Fruit fly (Drosophila melanogaster): ENCODE measurements around the gene mRpL38.

The mRpL38 gene

dm6 chrX:14247035-14247786 is 21.1 kb downstream of the mRpL38 start, which contains the start of gene mud (continued):
- TF ChIP-seq Drgx (GFP tag; IDR thresholded peaks at IDR 0.05) (no peak), gro (GFP tag; optimal IDR thresholded peaks at IDR 0.05) (no peak), peb (GFP tag; IDR thresholded peaks at IDR 0.05) (0 out of 2 replicates have a peak, but pooled peaks have one; percentile 21), Chrac-16 (GFP tag; optimal IDR thresholded peaks at IDR 0.05) (no peak), vfl (GFP tag; optimal IDR thresholded peaks at IDR 0.05) (no peak), CG2199 (GFP tag; IDR thresholded peaks at IDR 0.05) (no peak), otp (GFP tag; IDR thresholded peaks at IDR 0.05) (0 out of 3 replicates have a peak, but pooled peaks have one; percentile 7), CG18011 (GFP tag; optimal IDR thresholded peaks at IDR 0.05) (no peak), sisA (GFP tag; IDR thresholded peaks at IDR 0.05) (0 out of 2 replicates have a peak, but pooled peaks have one; percentile 30), HLH3B (GFP tag; IDR thresholded peaks at IDR 0.05) (no peak), sr (GFP tag; IDR thresholded peaks at IDR 0.05) (no peak), CG6272 (GFP tag; IDR thresholded peaks at IDR 0.05) (no peak), Poxn (GFP tag; IDR thresholded peaks at IDR 0.05) (no peak), CG33557 (GFP tag; optimal IDR thresholded peaks at IDR 0.05) (peak; percentile 23), slou (GFP tag; optimal IDR thresholded peaks at IDR 0.05) (no peak), CG17829 (tag; optimal IDR thresholded peaks at IDR 0.05) (peak; percentile 53), CG17385 (GFP tag; optimal IDR thresholded peaks at IDR 0.05) (no peak), CG34376 (GFP tag; optimal IDR thresholded peaks at IDR 0.05) (no peak), tx (GFP tag; optimal IDR thresholded peaks at IDR 0.05) (no peak), Sin3A (optimal IDR thresholded peaks at IDR 0.05) (peak; percentile 42), CG11723 (GFP tag; optimal IDR thresholded peaks at IDR 0.05) (no peak), Adf1 (GFP tag; IDR thresholded peaks at IDR 0.05) (0 out of 2 replicates have a peak, but pooled peaks have one; percentile 21), Aef1 (GFP tag; IDR thresholded peaks at IDR 0.05) (peak; percentile 28; the same call in 1 of the 3 replicates), Lhr (GFP tag; optimal IDR thresholded peaks at IDR 0.05) (no peak), CG18262 (tag; optimal IDR thresholded peaks at IDR 0.05) (peak; percentile 60), CTCF (GFP tag; optimal IDR thresholded peaks at IDR 0.05) (peak; percentile 91), jigr1 (GFP tag; IDR thresholded peaks at IDR 0.05) (no peak), CG4854 (GFP tag; optimal IDR thresholded peaks at IDR 0.05) (no peak), NK7.1 (GFP tag; optimal IDR thresholded peaks at IDR 0.05) (no peak), pfk (GFP tag; optimal IDR thresholded peaks at IDR 0.05) (no peak), CG17359 (tag; optimal IDR thresholded peaks at IDR 0.05) (no peak), Mad (GFP tag; optimal IDR thresholded peaks at IDR 0.05) (no peak), chif (GFP tag; optimal IDR thresholded peaks at IDR 0.05) (no peak), CG7357 (GFP tag; IDR thresholded peaks at IDR 0.05) (peak; percentile 98), nau (GFP tag; optimal IDR thresholded peaks at IDR 0.05) (no peak), CG42726 (GFP tag; IDR thresholded peaks at IDR 0.05; ENCODE audit: partially characterized antibody) (peak; percentile 68), CG3838 (GFP tag; optimal IDR thresholded peaks at IDR 0.05) (no peak), Ada2b (GFP tag; IDR thresholded peaks at IDR 0.05) (no peak), CG9215 (GFP tag; IDR thresholded peaks at IDR 0.05) (no peak), CG1529 (GFP tag; optimal IDR thresholded peaks at IDR 0.05) (no peak), bowl (GFP tag; IDR thresholded peaks at IDR 0.05) (no peak), CG7987 (GFP tag; optimal IDR thresholded peaks at IDR 0.05) (no peak), Neu2 (GFP tag; optimal IDR thresholded peaks at IDR 0.05; ENCODE audit: borderline replicate concordance) (no peak), CG1024 (GFP tag; IDR thresholded peaks at IDR 0.05) (peak; percentile 46; the same call in 1 of the 2 replicates), emc (GFP tag; optimal IDR thresholded peaks at IDR 0.05) (no peak), lov (optimal IDR thresholded peaks at IDR 0.05) (no peak), lov (GFP tag; IDR thresholded peaks at IDR 0.05) (no peak), ftz-f1 (GFP tag; optimal IDR thresholded peaks at IDR 0.05) (no peak), Doc2 (GFP tag; IDR thresholded peaks at IDR 0.05) (no peak), insv (GFP tag; optimal IDR thresholded peaks at IDR 0.05) (peak in 1 of 2 experiments; percentile 14), ATbp (GFP tag; optimal IDR thresholded peaks at IDR 0.05) (peak; percentile 4), CG7839 (tag; optimal IDR thresholded peaks at IDR 0.05) (no peak)

Measured in whole organism, embryonic.